Worm (Caenorhabditis elegans): ENCODE measurements around the gene tag-115.

The tag-115 gene

DNA sequence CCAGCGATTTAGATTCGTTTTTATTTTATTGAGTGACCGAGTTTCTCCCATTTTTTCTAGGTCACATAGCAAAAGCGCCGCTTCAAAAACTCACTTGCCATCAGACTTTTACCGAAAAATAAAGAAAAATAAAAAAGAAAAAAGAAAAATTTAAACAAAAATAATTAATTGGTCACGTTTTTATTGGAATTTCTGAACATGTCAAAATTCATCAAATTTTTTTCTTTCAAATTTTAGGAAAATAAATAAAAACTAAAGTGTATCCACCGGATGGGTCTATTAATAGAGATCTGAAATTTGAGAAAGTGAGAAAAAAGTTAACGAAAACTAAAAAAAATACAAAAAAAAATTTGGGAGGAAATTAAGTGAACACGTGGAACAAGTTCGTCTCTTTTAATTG is 29.6 kb downstream of the tag-115 start, which contains the start of gene C48D1.9:
Gene C48D1.9 (minus strand): TSS at position 101 of the 400 bp plus-strand sequence.
- TF ChIP-seq unc-130 (GFP tag; optimal IDR thresholded peaks at IDR 0.05), result no peak
- no peak for TF ChIP-seq ceh-44 (GFP tag; IDR thresholded peaks at IDR 0.05)
- TF ChIP-seq dve-1 (tag; optimal IDR thresholded peaks at IDR 0.05; ENCODE audit: insufficient read depth), result no peak
- TF ChIP-seq hif-1 (tag; optimal IDR thresholded peaks at IDR 0.05), result no peak
- TF ChIP-seq Y75B8A.6 (GFP tag; IDR thresholded peaks at IDR 0.05), result no peak
- TF ChIP-seq mxl-2 (GFP tag; conservative IDR thresholded peaks at IDR 0.05), result no peak
- no peak for TF ChIP-seq ctbp-1 (GFP tag; IDR thresholded peaks at IDR 0.05)
- TF ChIP-seq lin-15B (tag; optimal IDR thresholded peaks at IDR 0.05), result no peak
- no peak for TF ChIP-seq zag-1 (tag; optimal IDR thresholded peaks at IDR 0.05)
- TF ChIP-seq lsy-2 (tag; optimal IDR thresholded peaks at IDR 0.05), result no peak
- TF ChIP-seq zip-2 (tag; optimal IDR thresholded peaks at IDR 0.05), result no peak
- no peak for TF ChIP-seq daf-19 (GFP tag; conservative IDR thresholded peaks at IDR 0.05)
- TF ChIP-seq T20F7.1 (GFP tag; optimal IDR thresholded peaks at IDR 0.05), result no peak
- TF ChIP-seq vab-7 (GFP tag; IDR thresholded peaks at IDR 0.05), result no peak

DNA sequence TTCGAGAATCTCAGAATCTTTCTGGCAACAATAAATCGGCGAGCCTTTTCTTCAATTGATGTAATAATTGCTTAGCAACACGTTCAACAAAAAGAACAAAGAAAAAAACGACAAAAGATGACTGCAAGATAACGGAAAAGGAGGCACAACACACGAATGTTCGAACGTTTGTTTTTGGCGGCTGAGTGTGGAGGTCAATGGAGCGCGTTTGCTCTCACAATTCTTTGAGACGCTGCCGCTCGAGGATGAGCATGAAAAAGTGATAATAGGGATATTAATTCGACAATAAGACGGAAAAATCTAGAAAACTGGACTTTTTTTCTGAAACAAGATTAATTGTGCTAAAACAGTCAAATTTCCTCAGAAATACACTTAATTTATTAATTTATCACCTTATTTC is 33.3 kb downstream of the tag-115 start:
- TF ChIP-seq dpl-1 (GFP tag; optimal IDR thresholded peaks at IDR 0.05) (peak; percentile 58), pha-4 (GFP tag; IDR thresholded peaks at IDR 0.05) (no peak), pha-4 (tag; optimal IDR thresholded peaks at IDR 0.05) (no peak), mes-2 (tag; optimal IDR thresholded peaks at IDR 0.05; ENCODE audit: poor library complexity, severe bottlenecking) (peak; percentile 57), hlh-30 (tag; optimal IDR thresholded peaks at IDR 0.05; ENCODE audit: insufficient read depth) (peak; percentile 21), lin-38 (GFP tag; IDR thresholded peaks at IDR 0.05) (peak; percentile 78), hmg-1.1 (GFP tag; IDR thresholded peaks at IDR 0.05) (no peak), nhr-6 (tag; optimal IDR thresholded peaks at IDR 0.05) (peak; percentile 28), duxl-1 (tag; optimal IDR thresholded peaks at IDR 0.05; ENCODE audit: poor library complexity) (no peak), lsy-2 (tag; optimal IDR thresholded peaks at IDR 0.05) (peak in 1 of 2 experiments; percentile 20), snpc-4 (tag; optimal IDR thresholded peaks at IDR 0.05) (no peak), nhr-28 (tag; optimal IDR thresholded peaks at IDR 0.05) (peak; percentile 7), F26F4.8 (GFP tag; conservative IDR thresholded peaks at IDR 0.05) (no peak), zfp-3 (GFP tag; conservative IDR thresholded peaks at IDR 0.05) (no peak)

DNA sequence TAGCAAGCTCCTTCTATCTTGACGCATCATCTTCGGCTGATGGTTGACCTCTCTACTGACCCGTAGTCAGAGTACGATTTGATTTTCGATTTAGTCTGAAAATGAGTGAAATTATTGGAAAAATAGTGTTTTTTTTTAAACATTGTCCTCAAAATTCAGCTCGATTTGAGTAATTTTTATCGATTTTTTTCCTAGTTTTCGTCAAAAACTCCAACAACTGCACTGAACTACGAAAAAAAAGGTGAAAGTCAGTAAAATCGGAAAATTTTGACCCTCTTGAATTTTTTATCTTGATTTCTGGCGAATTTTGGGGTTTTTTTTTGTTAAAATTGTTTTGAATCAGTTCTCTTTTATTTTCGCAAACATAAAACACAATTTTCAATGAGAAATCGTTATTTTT is 35.2 kb downstream of the tag-115 start, which contains the start of gene ced-3:
Gene ced-3 (minus strand): TSS at position 101 of the 400 bp plus-strand sequence.
- no peak for TF ChIP-seq madf-5 (GFP tag; IDR thresholded peaks at IDR 0.05)
- TF ChIP-seq dmd-9 (GFP tag; IDR thresholded peaks at IDR 0.05), result no peak
- no peak for TF ChIP-seq ama-1 (optimal IDR thresholded peaks at IDR 0.05)
- TF ChIP-seq ztf-11 (tag; optimal IDR thresholded peaks at IDR 0.05), result no peak
- TF ChIP-seq snpc-1.2 (GFP tag; IDR thresholded peaks at IDR 0.05), result no peak
- no peak for TF ChIP-seq nhr-76 (tag; optimal IDR thresholded peaks at IDR 0.05)
- no peak for TF ChIP-seq lin-38 (GFP tag; IDR thresholded peaks at IDR 0.05)
- no peak for TF ChIP-seq lin-29 (GFP tag; IDR thresholded peaks at IDR 0.05)

DNA sequence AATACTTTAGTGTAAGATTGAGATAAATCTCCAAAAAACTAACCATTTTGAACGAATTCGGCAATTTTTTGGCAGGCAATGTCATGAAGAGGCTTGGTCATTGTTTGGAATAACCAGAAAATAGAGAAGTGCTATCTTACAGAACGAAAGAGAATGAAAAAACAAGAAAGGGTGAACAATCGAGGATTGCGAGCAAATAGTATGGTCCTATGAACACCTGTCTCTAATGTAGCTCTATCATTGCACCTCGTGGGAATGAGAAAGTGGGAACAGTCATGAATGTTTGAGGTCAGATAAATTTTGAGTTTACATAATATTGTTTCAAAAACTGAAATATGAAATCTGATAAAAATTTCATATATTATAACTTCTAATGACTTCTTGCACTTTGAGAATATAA is 41.9 kb downstream of the tag-115 start, which contains the start of gene C48D1.1:
Gene C48D1.1 (minus strand): TSS at position 101 of the 400 bp plus-strand sequence.
- TF ChIP-seq hmg-1.1 (GFP tag; IDR thresholded peaks at IDR 0.05), result no peak
- TF ChIP-seq lim-7 (GFP tag; IDR thresholded peaks at IDR 0.05), result no peak
- TF ChIP-seq aha-1 (tag), result peak; percentile 49

Data from whole organism, L4 larva.